Fruit fly (Drosophila melanogaster) whole organism, embryonic: ENCODE data around the gene MAPk-Ak2.
A peak's percentile ranks its signal among the peaks of the same experiment; 100 is the strongest.

ENCODE experiments used
- Asciz ChIP-seq: fragments of 200-800 bp; sonication (Bioruptor generic); optimal IDR thresholded peaks from 2 replicates; lab custom pipeline; 2017; ENCODE audit warnings: missing biosample characterization, mild to moderate bottlenecking, missing genetic modification characterization, missing genetic modification reagents
- CG11504 ChIP-seq: fragments of 200-800 bp; sonication (Bioruptor generic); optimal IDR thresholded peaks from 3 replicates; lab custom pipeline; 2019; ENCODE audit warnings: missing biosample characterization, mild to moderate bottlenecking, missing genetic modification characterization, moderate library complexity
- CG13775 ChIP-seq: fragments of 200-800 bp; sonication (Bioruptor generic); optimal IDR thresholded peaks from 3 replicates; lab custom pipeline; 2017; ENCODE audit warnings: missing biosample characterization, mild to moderate bottlenecking, missing genetic modification characterization
- CG16813 ChIP-seq: fragments of 200-800 bp; sonication (Bioruptor generic); IDR thresholded peaks from 3 replicates; pipeline ENCODE4 v1.3.6; 2022; ENCODE audit warnings: missing biosample characterization, missing genetic modification characterization; ENCODE audit not compliant: partially characterized antibody
- CG17328 ChIP-seq: fragments of 200-800 bp; sonication (Bioruptor generic); IDR thresholded peaks from 2 replicates; pipeline ENCODE4 v1.3.6; 2022; ENCODE audit warnings: missing biosample characterization, missing genetic modification characterization
- CG17359 ChIP-seq: fragments of 200-800 bp; sonication (Bioruptor generic); optimal IDR thresholded peaks from 3 replicates; lab custom pipeline; 2018; ENCODE audit warnings: missing biosample characterization, mild to moderate bottlenecking, missing genetic modification characterization, moderate library complexity
- CG17829 ChIP-seq: fragments of 200-800 bp; optimal IDR thresholded peaks from 2 replicates; lab custom pipeline; 2019; ENCODE audit warnings: missing biosample characterization, mild to moderate bottlenecking, missing genetic modification characterization, moderate library complexity
- CG30403 ChIP-seq: fragments of 200-800 bp; sonication (Bioruptor generic); optimal IDR thresholded peaks from 3 replicates; lab custom pipeline; 2016; ENCODE audit warnings: missing biosample characterization, missing genetic modification characterization
- CG32767 ChIP-seq: fragments of 200-800 bp; sonication (Bioruptor generic); IDR thresholded peaks from 2 replicates; pipeline ENCODE4 v1.3.6; 2022; ENCODE audit warnings: missing biosample characterization, missing genetic modification characterization
- CG34376 ChIP-seq: fragments of 200-800 bp; sonication (Bioruptor generic); optimal IDR thresholded peaks from 2 replicates; lab custom pipeline; 2018; ENCODE audit warnings: missing biosample characterization, mild to moderate bottlenecking, missing genetic modification characterization
- CG4424 ChIP-seq: fragments of 200-800 bp; sonication (Bioruptor generic); optimal IDR thresholded peaks from 3 replicates; lab custom pipeline; 2016; ENCODE audit warnings: missing biosample characterization, missing genetic modification characterization
- CG4854 ChIP-seq: fragments of 200-800 bp; sonication (Bioruptor generic); optimal IDR thresholded peaks from 2 replicates; lab custom pipeline; 2016; ENCODE audit warnings: missing biosample characterization, missing genetic modification characterization, inconsistent platforms
- CG6854 ChIP-seq: fragments of 200-800 bp; sonication (Bioruptor generic); optimal IDR thresholded peaks from 3 replicates; lab custom pipeline; 2017; ENCODE audit warnings: missing biosample characterization, mild to moderate bottlenecking, missing genetic modification characterization
- CG8924 ChIP-seq: fragments of 200-800 bp; optimal IDR thresholded peaks from 3 replicates; lab custom pipeline; 2019; ENCODE audit warnings: missing biosample characterization, mild to moderate bottlenecking, missing genetic modification characterization, moderate library complexity
- Deaf1 ChIP-seq: fragments of 200-800 bp; optimal IDR thresholded peaks from 3 replicates; lab custom pipeline; 2019; ENCODE audit warnings: missing biosample characterization, mild to moderate bottlenecking, missing genetic modification characterization, moderate library complexity
- Doc3 ChIP-seq: fragments of 200-800 bp; sonication (Bioruptor generic); IDR thresholded peaks from 3 replicates; pipeline ENCODE4 v1.3.6; 2022; ENCODE audit warnings: missing biosample characterization, missing genetic modification characterization; ENCODE audit not compliant: partially characterized antibody
- Drgx ChIP-seq: fragments of 200-800 bp; sonication (Bioruptor generic); IDR thresholded peaks from 2 replicates; pipeline ENCODE4 v1.3.6; 2022; ENCODE audit warnings: missing biosample characterization, missing genetic modification characterization
- Ets65A ChIP-seq: fragments of 200-800 bp; sonication (Bioruptor generic); peaks from one replicate; lab custom pipeline; 2016; ENCODE audit warnings: missing biosample characterization, missing genetic modification characterization
- Gug ChIP-seq: fragments of 200-800 bp; sonication (Bioruptor generic); IDR thresholded peaks from 4 replicates; pipeline ENCODE4 v1.3.6; 2022; ENCODE audit warnings: missing biosample characterization, missing genetic modification characterization
- Hmx ChIP-seq: fragments of 200-800 bp; sonication (Bioruptor generic); optimal IDR thresholded peaks from 2 replicates; lab custom pipeline; 2016; ENCODE audit warnings: missing biosample characterization, missing genetic modification characterization
- Hsf ChIP-seq: fragments of 200-800 bp; sonication (Bioruptor generic); optimal IDR thresholded peaks from 3 replicates; lab custom pipeline; 2016; ENCODE audit warnings: missing biosample characterization, missing genetic modification characterization
- Jarid2 ChIP-seq: fragments of 200-800 bp; sonication (Bioruptor generic); optimal IDR thresholded peaks from 3 replicates; lab custom pipeline; 2017; ENCODE audit warnings: mild to moderate bottlenecking, missing biosample characterization, missing genetic modification reagents, missing genetic modification characterization
- Kr ChIP-seq: fragments of 200-800 bp; sonication (Bioruptor generic); optimal IDR thresholded peaks from 2 replicates; lab custom pipeline; 2017; ENCODE audit warnings: missing biosample characterization, mild to moderate bottlenecking, missing genetic modification characterization
- Lim3 ChIP-seq: fragments of 200-800 bp; sonication (Bioruptor generic); IDR thresholded peaks from 2 replicates; pipeline ENCODE4 v1.3.6; 2022; ENCODE audit warnings: missing biosample characterization, missing genetic modification characterization
- Lpt ChIP-seq: fragments of >200 bp; optimal IDR thresholded peaks from 2 replicates; lab custom pipeline; 2018; ENCODE audit warnings: missing biosample characterization, missing genetic modification characterization
- Mes4 ChIP-seq: fragments of 200-800 bp; sonication (Bioruptor generic); optimal IDR thresholded peaks from 2 replicates; lab custom pipeline; 2016; ENCODE audit warnings: missing biosample characterization, missing genetic modification characterization
- Opbp ChIP-seq: fragments of 200-800 bp; sonication (Bioruptor generic); IDR thresholded peaks from 3 replicates; pipeline ENCODE4 v1.3.6; 2022; ENCODE audit warnings: missing biosample characterization, missing genetic modification characterization; ENCODE audit not compliant: partially characterized antibody
- Poxn ChIP-seq: fragments of 200-800 bp; sonication (Bioruptor generic); IDR thresholded peaks from 2 replicates; pipeline ENCODE4 v1.3.6; 2022; ENCODE audit warnings: missing biosample characterization, missing genetic modification characterization
- Side ChIP-seq: fragments of 200-800 bp; sonication (Bioruptor generic); optimal IDR thresholded peaks from 2 replicates; lab custom pipeline; 2016; ENCODE audit warnings: missing biosample characterization, missing genetic modification characterization
- Sin3A ChIP-seq: fragments of >200 bp; optimal IDR thresholded peaks from 2 replicates; lab custom pipeline; 2018
- Tbp ChIP-seq: fragments of >200 bp; optimal IDR thresholded peaks from 2 replicates; lab custom pipeline; 2018; ENCODE audit warnings: missing biosample characterization, missing genetic modification characterization
- Usf ChIP-seq: fragments of 200-800 bp; sonication (Bioruptor generic); optimal IDR thresholded peaks from 2 replicates; lab custom pipeline; 2017; ENCODE audit warnings: missing genotype, missing biosample characterization, missing genetic modification characterization
- YL-1 ChIP-seq: fragments of 200-800 bp; sonication (Bioruptor generic); optimal IDR thresholded peaks from 3 replicates; lab custom pipeline; 2017; ENCODE audit warnings: missing biosample characterization, mild to moderate bottlenecking, missing genetic modification characterization
- ase ChIP-seq: fragments of 200-800 bp; sonication (Bioruptor generic); IDR thresholded peaks from 3 replicates; pipeline ENCODE4 v1.3.6; 2022; ENCODE audit warnings: missing biosample characterization, missing genetic modification characterization
- cas ChIP-seq: fragments of 200-800 bp; sonication (Bioruptor generic); IDR thresholded peaks from 2 replicates; pipeline ENCODE4 v1.3.6; 2022; ENCODE audit warnings: missing biosample characterization, missing genetic modification characterization
- chif ChIP-seq, 2 experiments: fragments of 200-800 bp; sonication (Bioruptor generic); optimal IDR thresholded peaks; 3 replicates each; lab custom pipeline; 2016; ENCODE audit warnings: missing biosample characterization in 2 of 2, missing genetic modification characterization in 2 of 2
- chm ChIP-seq: fragments of 200-800 bp; sonication (Bioruptor generic); IDR thresholded peaks from 2 replicates; pipeline ENCODE4 v1.3.6; 2022; ENCODE audit warnings: missing biosample characterization, missing genetic modification characterization
- dati ChIP-seq: fragments of 200-800 bp; sonication (Bioruptor generic); IDR thresholded peaks from 2 replicates; pipeline ENCODE4 v1.3.6; 2022; ENCODE audit warnings: missing biosample characterization, missing genetic modification characterization
- dysf ChIP-seq: fragments of 200-800 bp; sonication (Bioruptor generic); IDR thresholded peaks from 3 replicates; pipeline ENCODE4 v1.3.6; 2022; ENCODE audit warnings: missing biosample characterization, missing genetic modification characterization
- esg ChIP-seq: fragments of 200-800 bp; sonication (Bioruptor generic); conservative IDR thresholded peaks from 2 replicates; pipeline ENCODE4 v1.3.6; 2022; ENCODE audit warnings: missing biosample characterization, missing genetic modification characterization
- fd102C ChIP-seq: fragments of 200-800 bp; sonication (Bioruptor generic); optimal IDR thresholded peaks from 2 replicates; lab custom pipeline; 2018; ENCODE audit warnings: missing biosample characterization, mild to moderate bottlenecking, missing genetic modification characterization, moderate library complexity
- gce ChIP-seq: fragments of 200-800 bp; sonication (Bioruptor generic); IDR thresholded peaks from 3 replicates; pipeline ENCODE4 v1.3.6; 2022; ENCODE audit warnings: missing biosample characterization, missing genetic modification characterization
- ken ChIP-seq: fragments of 200-800 bp; sonication (Bioruptor generic); IDR thresholded peaks from 3 replicates; pipeline ENCODE4 v1.3.6; 2022; ENCODE audit warnings: missing biosample characterization, missing genetic modification characterization
- rib ChIP-seq: fragments of 200-800 bp; sonication (Bioruptor generic); IDR thresholded peaks from 2 replicates; pipeline ENCODE4 v1.3.6; 2022; ENCODE audit warnings: missing biosample characterization, missing genetic modification characterization
- sens ChIP-seq: fragments of 200-800 bp; sonication (Bioruptor generic); peaks from one replicate; lab custom pipeline; 2016; ENCODE audit warnings: missing biosample characterization, missing genetic modification characterization
- sr ChIP-seq: fragments of 200-800 bp; sonication (Bioruptor generic); IDR thresholded peaks from 3 replicates; pipeline ENCODE4 v1.3.6; 2022; ENCODE audit warnings: missing biosample characterization, missing genetic modification characterization
- unc-4 ChIP-seq: fragments of 200-800 bp; sonication (Bioruptor generic); IDR thresholded peaks from 2 replicates; pipeline ENCODE4 v1.3.6; 2022; ENCODE audit warnings: missing biosample characterization, missing genetic modification characterization; ENCODE audit not compliant: partially characterized antibody
- vfl ChIP-seq: fragments of 200-800 bp; sonication (Bioruptor generic); optimal IDR thresholded peaks from 2 replicates; lab custom pipeline; 2016; ENCODE audit warnings: missing biosample characterization, missing genetic modification characterization
- vnd ChIP-seq: fragments of 200-800 bp; sonication (Bioruptor generic); IDR thresholded peaks from 3 replicates; pipeline ENCODE4 v1.3.6; 2022; ENCODE audit warnings: missing biosample characterization, missing genetic modification characterization; ENCODE audit not compliant: partially characterized antibody
- zf30C ChIP-seq: fragments of 200-800 bp; sonication (Bioruptor generic); optimal IDR thresholded peaks from 3 replicates; lab custom pipeline; 2018; ENCODE audit warnings: missing biosample characterization, mild to moderate bottlenecking, missing genetic modification characterization

MAPk-Ak2 gene

dm6 chrX:5764001-5764892 lies at the start of gene MAPk-Ak2, which contains the start of gene CG42699 (continued):
- peak; percentile 51 for TF ChIP-seq CG4424 (GFP tag; lab: Kevin White, UChicago)
- TF ChIP-seq CG17359 (tag; lab: Kevin White, UChicago) = peak; percentile 85
- peak; percentile 60 for TF ChIP-seq vnd (GFP tag; lab: Robert Waterston, UW)
- TF ChIP-seq CG6854 (GFP tag; lab: Kevin White, UChicago) = peak; percentile 74
- TF ChIP-seq rib = 0 out of 2 replicates have a peak, but pooled peaks have one; percentile 15
- TF ChIP-seq Gug (GFP tag; lab: Robert Waterston, UW) = no peak
- peak; percentile 25 for TF ChIP-seq Hsf (GFP tag; lab: Kevin White, UChicago)
- no peak for TF ChIP-seq Poxn
- TF ChIP-seq YL-1 (GFP tag; lab: Kevin White, UChicago) = peak; percentile 92
- TF ChIP-seq Tbp = no peak
- peak; percentile 48 for TF ChIP-seq vfl
- peak; percentile 55 for TF ChIP-seq Ets65A (GFP tag; lab: Kevin White, UChicago)
- peak; percentile 70 for TF ChIP-seq Kr (GFP tag; lab: Kevin White, UChicago)
- TF ChIP-seq cas (GFP tag; lab: Robert Waterston, UW) = no peak
- TF ChIP-seq Opbp = peak; percentile 66; the same call in 2 of the 3 replicates
- peak; percentile 74 for TF ChIP-seq sr
- TF ChIP-seq zf30C = no peak
- TF ChIP-seq chif (GFP tag; optimal IDR thresholded peaks at IDR 0.05; lab: Kevin White, UChicago) = peak; percentile 68 to 69
- TF ChIP-seq Asciz (GFP tag; lab: Kevin White, UChicago) = peak; percentile 88
- peak; percentile 92 for TF ChIP-seq chm (GFP tag; lab: Robert Waterston, UW)
- TF ChIP-seq CG13775 (GFP tag; lab: Kevin White, UChicago) = peak; percentile 47
- no peak for TF ChIP-seq Hmx (GFP tag; lab: Kevin White, UChicago)
- TF ChIP-seq unc-4 (GFP tag; lab: Robert Waterston, UW) = peak; percentile 65
- TF ChIP-seq esg (GFP tag; lab: Robert Waterston, UW) = no peak
- peak; percentile 61 for TF ChIP-seq Sin3A (lab: Kevin White, UChicago)
- TF ChIP-seq CG4854 = peak; percentile 72
- TF ChIP-seq ken = no peak
- peak; percentile 94 for TF ChIP-seq sens (GFP tag; lab: Kevin White, UChicago)
- TF ChIP-seq Deaf1 = peak; percentile 21
- TF ChIP-seq Lpt (GFP tag; lab: Kevin White, UChicago) = no peak
- peak; percentile 80 for TF ChIP-seq gce (GFP tag; lab: Robert Waterston, UW)
- TF ChIP-seq CG8924 = peak; percentile 60
- TF ChIP-seq Jarid2 (GFP tag; lab: Kevin White, UChicago) = peak; percentile 82
- peak; percentile 31; the same call in 1 of the 3 replicates for TF ChIP-seq dysf (GFP tag; lab: Robert Waterston, UW)
- TF ChIP-seq ase (GFP tag; lab: Robert Waterston, UW) = no peak
- TF ChIP-seq fd102C (GFP tag; lab: Kevin White, UChicago) = peak; percentile 85
- no peak for TF ChIP-seq Drgx (GFP tag; lab: Robert Waterston, UW)
- peak; percentile 42; the same call in 1 of the 2 replicates for TF ChIP-seq CG17328 (GFP tag; lab: Robert Waterston, UW)
- TF ChIP-seq CG30403 = peak; percentile 28
- TF ChIP-seq Usf = no peak
- peak; percentile 94 for TF ChIP-seq CG34376 (GFP tag; lab: Kevin White, UChicago)
- TF ChIP-seq Side = peak; percentile 82
- peak; percentile 76 for TF ChIP-seq Mes4 (GFP tag; lab: Kevin White, UChicago)
- TF ChIP-seq CG16813 = peak; percentile 70
- TF ChIP-seq CG32767 (GFP tag; lab: Robert Waterston, UW) = no peak
- peak; percentile 61 for TF ChIP-seq CG11504 (tag; lab: Kevin White, UChicago)
- TF ChIP-seq Lim3 (GFP tag; lab: Robert Waterston, UW) = no peak
- TF ChIP-seq dati (GFP tag; lab: Robert Waterston, UW) = no peak
- TF ChIP-seq CG17829 (tag; lab: Kevin White, UChicago) = peak; percentile 58
- TF ChIP-seq Doc3 (GFP tag; lab: Robert Waterston, UW) = peak; percentile 46; the same call in 1 of the 3 replicates
